Fruit fly (Drosophila melanogaster): ENCODE data around the gene CG10077.

CG10077 gene

dm6 chr3L:6964488-6965152 lies 8.9 kb upstream of the CG10077 start, which contains the start of gene sgl (continued):
- TF ChIP-seq Eip93F (GFP tag; optimal IDR thresholded peaks at IDR 0.05) = no peak
- TF ChIP-seq Hr4 (GFP tag; optimal IDR thresholded peaks at IDR 0.05) = no peak
- peak; percentile 62 for TF ChIP-seq Lpt (GFP tag; optimal IDR thresholded peaks at IDR 0.05)
- TF ChIP-seq Eip75B (GFP tag; optimal IDR thresholded peaks at IDR 0.05) = peak; percentile 53
- peak; percentile 27 for TF ChIP-seq CG10669 (GFP tag; optimal IDR thresholded peaks at IDR 0.05)
- no peak for TF ChIP-seq acj6 (GFP tag; optimal IDR thresholded peaks at IDR 0.05)
- no peak for TF ChIP-seq fd85E (GFP tag; optimal IDR thresholded peaks at IDR 0.05)
- peak; percentile 74 for TF ChIP-seq svp (GFP tag)
- TF ChIP-seq CG1621 (tag; optimal IDR thresholded peaks at IDR 0.05) = peak; percentile 72
- peak; percentile 5 for TF ChIP-seq pdm3 (GFP tag; optimal IDR thresholded peaks at IDR 0.05)
- TF ChIP-seq topi (GFP tag; optimal IDR thresholded peaks at IDR 0.05) = peak; percentile 52
- no peak for TF ChIP-seq CG6792 (GFP tag; optimal IDR thresholded peaks at IDR 0.05)
- no peak for TF ChIP-seq lz (GFP tag; optimal IDR thresholded peaks at IDR 0.05)
- no peak for TF ChIP-seq Sox15 (GFP tag; optimal IDR thresholded peaks at IDR 0.05)
- TF ChIP-seq CG11294 (GFP tag; IDR thresholded peaks at IDR 0.05) = no peak
- TF ChIP-seq vri (GFP tag; optimal IDR thresholded peaks at IDR 0.05) = peak; percentile 62
- TF ChIP-seq ss (GFP tag; optimal IDR thresholded peaks at IDR 0.05) = peak; percentile 71 to 76
- peak; percentile 55 for TF ChIP-seq Ets96B (tag; optimal IDR thresholded peaks at IDR 0.05)
- peak; percentile 51 for TF ChIP-seq esn (GFP tag; optimal IDR thresholded peaks at IDR 0.05)
- TF ChIP-seq cyc (GFP tag; optimal IDR thresholded peaks at IDR 0.05) = no peak
- TF ChIP-seq CG11762 (GFP tag; optimal IDR thresholded peaks at IDR 0.05; ENCODE audit: insufficient read depth) = no peak
- TF ChIP-seq achi (GFP tag; optimal IDR thresholded peaks at IDR 0.05) = peak; percentile 28
- TF ChIP-seq CG6276 (GFP tag; optimal IDR thresholded peaks at IDR 0.05) = peak; percentile 74
- peak; percentile 87 for TF ChIP-seq CG6163 (GFP tag; IDR thresholded peaks at IDR 0.05)
- TF ChIP-seq dsx (GFP tag; optimal IDR thresholded peaks at IDR 0.05; ENCODE audit: poor library complexity, severe bottlenecking) = peak; percentile 43

- TF ChIP-seq net (GFP tag; optimal IDR thresholded peaks at IDR 0.05) (peak; percentile 83), CG3032 (tag; optimal IDR thresholded peaks at IDR 0.05) (peak; percentile 80), Eip75B (GFP tag; optimal IDR thresholded peaks at IDR 0.05) (peak; percentile 73), CG8319 (GFP tag; optimal IDR thresholded peaks at IDR 0.05) (peak; percentile 35), salr (GFP tag; optimal IDR thresholded peaks at IDR 0.05) (peak; percentile 65 to 67), achi (GFP tag; optimal IDR thresholded peaks at IDR 0.05) (peak; percentile 81), acj6 (GFP tag; optimal IDR thresholded peaks at IDR 0.05) (peak; percentile 84), Hr38 (GFP tag; optimal IDR thresholded peaks at IDR 0.05) (no peak), spab (GFP tag; optimal IDR thresholded peaks at IDR 0.05) (peak; percentile 79), topi (GFP tag; optimal IDR thresholded peaks at IDR 0.05) (peak; percentile 61), vri (GFP tag; optimal IDR thresholded peaks at IDR 0.05) (peak; percentile 59), CG16779 (tag; optimal IDR thresholded peaks at IDR 0.05) (peak; percentile 30), CG6854 (GFP tag; optimal IDR thresholded peaks at IDR 0.05) (no peak), eg (GFP tag; IDR thresholded peaks at IDR 0.05) (peak; percentile 59), Gug (GFP tag; IDR thresholded peaks at IDR 0.05) (peak; percentile 38; the same call in 1 of the 2 replicates), Blimp-1 (GFP tag; optimal IDR thresholded peaks at IDR 0.05) (no peak), CG8119 (GFP tag; IDR thresholded peaks at IDR 0.05) (peak; percentile 79; the same call in 2 of the 3 replicates), Eip78C (GFP tag) (peak; percentile 97), lz (GFP tag; optimal IDR thresholded peaks at IDR 0.05) (peak; percentile 41), OdsH (GFP tag; optimal IDR thresholded peaks at IDR 0.05) (peak; percentile 83), Sox102F (GFP tag; optimal IDR thresholded peaks at IDR 0.05) (peak; percentile 73), Sox15 (GFP tag; optimal IDR thresholded peaks at IDR 0.05) (peak; percentile 59), CG11762 (GFP tag; optimal IDR thresholded peaks at IDR 0.05; ENCODE audit: insufficient read depth) (peak; percentile 63), CG10631 (GFP tag; optimal IDR thresholded peaks at IDR 0.05) (peak; percentile 80), Ets21C (GFP tag; optimal IDR thresholded peaks at IDR 0.05) (peak; percentile 26), esn (GFP tag; optimal IDR thresholded peaks at IDR 0.05) (peak; percentile 70), Smox (GFP tag; optimal IDR thresholded peaks at IDR 0.05) (peak; percentile 60), CG1621 (tag; optimal IDR thresholded peaks at IDR 0.05) (peak; percentile 77), CG34406 (GFP tag; optimal IDR thresholded peaks at IDR 0.05) (peak; percentile 68), CG7368 (GFP tag; optimal IDR thresholded peaks at IDR 0.05) (peak; percentile 57), CG9139 (GFP tag; optimal IDR thresholded peaks at IDR 0.05) (peak; percentile 22), dsx (GFP tag; optimal IDR thresholded peaks at IDR 0.05; ENCODE audit: poor library complexity, severe bottlenecking) (peak; percentile 80), CG8632 (GFP tag; optimal IDR thresholded peaks at IDR 0.05) (peak; percentile 78)
These were observed 8.2 kb upstream of the CG10077 start for dm6 chr3L:6963792-6964487.

Data from whole organism, prepupa.